Fruit fly (Drosophila melanogaster) whole organism, embryonic: ENCODE measurements around the gene Argl.

Experiments
- Blimp-1 ChIP-seq: fragments of 200-800 bp; sonication (Bioruptor generic); optimal IDR thresholded peaks from 3 replicates; lab custom pipeline; 2018; ENCODE audit warnings: missing biosample characterization, missing genetic modification characterization, mild to moderate bottlenecking, moderate library complexity, missing genetic modification reagents
- CG10431 ChIP-seq: fragments of 200-800 bp; sonication (Bioruptor generic); optimal IDR thresholded peaks from 3 replicates; lab custom pipeline; 2018; ENCODE audit warnings: missing biosample characterization, mild to moderate bottlenecking, missing genetic modification characterization
- CG10959 ChIP-seq: fragments of 200-800 bp; sonication (Bioruptor generic); IDR thresholded peaks from 2 replicates; pipeline ENCODE4 v1.3.6; 2022; ENCODE audit warnings: missing biosample characterization, missing genetic modification characterization
- CG11085 ChIP-seq: fragments of 200-800 bp; sonication (Bioruptor generic); IDR thresholded peaks from 2 replicates; pipeline ENCODE4 v1.3.6; 2022; ENCODE audit warnings: missing biosample characterization, missing genetic modification characterization
- CG11093 ChIP-seq: fragments of 200-800 bp; sonication (Bioruptor generic); IDR thresholded peaks from 3 replicates; pipeline ENCODE4 v1.3.6; 2022; ENCODE audit warnings: missing biosample characterization, missing genetic modification characterization
- CG12071 ChIP-seq: fragments of 200-800 bp; sonication (Bioruptor generic); optimal IDR thresholded peaks from 3 replicates; lab custom pipeline; 2018; ENCODE audit warnings: missing biosample characterization, mild to moderate bottlenecking, missing genetic modification characterization
- CG12299 ChIP-seq: fragments of 200-800 bp; sonication (Bioruptor generic); optimal IDR thresholded peaks from 2 replicates; lab custom pipeline; 2018; ENCODE audit warnings: missing biosample characterization, mild to moderate bottlenecking, missing genetic modification characterization
- CG12942 ChIP-seq: fragments of 200-800 bp; sonication (Bioruptor generic); optimal IDR thresholded peaks from 3 replicates; lab custom pipeline; 2016; ENCODE audit warnings: missing biosample characterization, missing genetic modification characterization
- CG1602 ChIP-seq: fragments of 200-800 bp; sonication (Bioruptor generic); optimal IDR thresholded peaks from 3 replicates; lab custom pipeline; 2016; ENCODE audit warnings: missing biosample characterization, missing genetic modification characterization
- CG1603 ChIP-seq: fragments of 200-800 bp; sonication (Bioruptor generic); optimal IDR thresholded peaks from 2 replicates; lab custom pipeline; 2019; ENCODE audit warnings: missing biosample characterization, mild to moderate bottlenecking, missing genetic modification characterization, moderate library complexity
- CG17186 ChIP-seq: fragments of 200-800 bp; sonication (Bioruptor generic); optimal IDR thresholded peaks from 3 replicates; lab custom pipeline; 2017; ENCODE audit warnings: missing biosample characterization, missing genetic modification reagents, missing genetic modification characterization
- CG17361 ChIP-seq: fragments of 200-800 bp; sonication (Bioruptor generic); IDR thresholded peaks from 3 replicates; pipeline ENCODE4 v1.3.6; 2022; ENCODE audit warnings: missing biosample characterization, missing genetic modification characterization
- CG18262 ChIP-seq: fragments of 200-800 bp; optimal IDR thresholded peaks from 3 replicates; lab custom pipeline; 2019; ENCODE audit warnings: missing biosample characterization, mild to moderate bottlenecking, missing genetic modification characterization, moderate library complexity
- CG2875 ChIP-seq: fragments of 200-800 bp; sonication (Bioruptor generic); optimal IDR thresholded peaks from 2 replicates; lab custom pipeline; 2017; ENCODE audit warnings: missing biosample characterization, mild to moderate bottlenecking, missing genetic modification characterization, missing genetic modification reagents
- CG42726 ChIP-seq: fragments of 200-800 bp; sonication (Bioruptor generic); IDR thresholded peaks from 2 replicates; pipeline ENCODE4 v1.3.6; 2022; ENCODE audit warnings: missing biosample characterization, missing genetic modification characterization; ENCODE audit not compliant: partially characterized antibody
- CG4328 ChIP-seq: fragments of 200-800 bp; sonication (Bioruptor generic); optimal IDR thresholded peaks from 3 replicates; lab custom pipeline; 2017; ENCODE audit warnings: missing biosample characterization, missing genetic modification reagents, missing genetic modification characterization
- CG4730 ChIP-seq: fragments of 200-800 bp; sonication (Bioruptor generic); IDR thresholded peaks from 2 replicates; pipeline ENCODE4 v1.3.6; 2022; ENCODE audit warnings: missing biosample characterization, missing genetic modification characterization
- CG7271 ChIP-seq: fragments of 200-800 bp; sonication (Bioruptor generic); optimal IDR thresholded peaks from 2 replicates; lab custom pipeline; 2018; ENCODE audit warnings: missing biosample characterization, mild to moderate bottlenecking, missing genetic modification characterization, moderate library complexity
- CG7745 ChIP-seq: fragments of 200-800 bp; sonication (Bioruptor generic); optimal IDR thresholded peaks from 2 replicates; lab custom pipeline; 2018; ENCODE audit warnings: missing biosample characterization, mild to moderate bottlenecking, missing genetic modification characterization, moderate library complexity
- CG7987 ChIP-seq: fragments of 200-800 bp; sonication (Bioruptor generic); optimal IDR thresholded peaks from 2 replicates; lab custom pipeline; 2018; ENCODE audit warnings: missing biosample characterization, mild to moderate bottlenecking, missing genetic modification characterization, moderate library complexity
- CG8359 ChIP-seq: fragments of 200-800 bp; sonication (Bioruptor generic); optimal IDR thresholded peaks from 2 replicates; lab custom pipeline; 2017; ENCODE audit warnings: missing biosample characterization, mild to moderate bottlenecking, missing genetic modification characterization, borderline replicate concordance
- CG9437 ChIP-seq: fragments of 200-800 bp; sonication (Bioruptor generic); optimal IDR thresholded peaks from 2 replicates; lab custom pipeline; 2018; ENCODE audit warnings: missing biosample characterization, mild to moderate bottlenecking, missing genetic modification characterization
- D ChIP-seq, 2 experiments: fragments of 200-800 bp in 1 of 2; fragments of >200 bp in 1 of 2; sonication (Bioruptor generic) in 1 of 2; optimal IDR thresholded peaks; 2 replicates in 1 of 2; 3 replicates in 1 of 2; lab custom pipeline; 2017; ENCODE audit warnings: mild to moderate bottlenecking in 1 of 2, missing biosample characterization in 1 of 2, missing genetic modification characterization in 1 of 2, missing genetic modification reagents in 1 of 2
- Deaf1 ChIP-seq: fragments of 200-800 bp; optimal IDR thresholded peaks from 3 replicates; lab custom pipeline; 2019; ENCODE audit warnings: missing biosample characterization, mild to moderate bottlenecking, missing genetic modification characterization, moderate library complexity
- Doc2 ChIP-seq: fragments of 200-800 bp; sonication (Bioruptor generic); IDR thresholded peaks from 2 replicates; pipeline ENCODE4 v1.3.6; 2022; ENCODE audit warnings: missing biosample characterization, missing genetic modification characterization
- Fer2 ChIP-seq: fragments of 200-800 bp; sonication (Bioruptor generic); optimal IDR thresholded peaks from 2 replicates; lab custom pipeline; 2018; ENCODE audit warnings: missing biosample characterization, mild to moderate bottlenecking, missing genetic modification characterization, moderate library complexity
- Fer3 ChIP-seq: fragments of 200-800 bp; sonication (Bioruptor generic); optimal IDR thresholded peaks from 2 replicates; lab custom pipeline; 2018; ENCODE audit warnings: missing biosample characterization, mild to moderate bottlenecking, missing genetic modification characterization, moderate library complexity
- Med ChIP-seq: fragments of 200-800 bp; sonication (Bioruptor generic); peaks from one replicate; lab custom pipeline; 2016; ENCODE audit warnings: missing biosample characterization, missing genetic modification characterization, mild to moderate bottlenecking, inconsistent platforms, moderate library complexity
- Poxn ChIP-seq: fragments of 200-800 bp; sonication (Bioruptor generic); IDR thresholded peaks from 2 replicates; pipeline ENCODE4 v1.3.6; 2022; ENCODE audit warnings: missing biosample characterization, missing genetic modification characterization
- Ravus ChIP-seq: fragments of 200-800 bp; sonication (Bioruptor generic); IDR thresholded peaks from 2 replicates; pipeline ENCODE4 v1.3.6; 2022; ENCODE audit warnings: missing biosample characterization, missing genetic modification characterization
- Side ChIP-seq: fragments of 200-800 bp; sonication (Bioruptor generic); optimal IDR thresholded peaks from 2 replicates; lab custom pipeline; 2016; ENCODE audit warnings: missing biosample characterization, missing genetic modification characterization
- TFAM ChIP-seq: fragments of 200-800 bp; sonication (Bioruptor generic); optimal IDR thresholded peaks from 2 replicates; lab custom pipeline; 2017; ENCODE audit warnings: missing biosample characterization, missing genetic modification characterization, inconsistent platforms
- Usf ChIP-seq: fragments of 200-800 bp; sonication (Bioruptor generic); optimal IDR thresholded peaks from 2 replicates; lab custom pipeline; 2017; ENCODE audit warnings: missing genotype, missing biosample characterization, missing genetic modification characterization
- Xbp1 ChIP-seq: fragments of 200-800 bp; sonication (Bioruptor generic); optimal IDR thresholded peaks from 3 replicates; lab custom pipeline; 2016; ENCODE audit warnings: missing biosample characterization, mild to moderate bottlenecking, missing genetic modification characterization
- YL-1 ChIP-seq: fragments of 200-800 bp; sonication (Bioruptor generic); optimal IDR thresholded peaks from 3 replicates; lab custom pipeline; 2017; ENCODE audit warnings: missing biosample characterization, mild to moderate bottlenecking, missing genetic modification characterization
- bbx ChIP-seq: fragments of 200-800 bp; sonication (Bioruptor generic); IDR thresholded peaks from 2 replicates; pipeline ENCODE4 v1.3.6; 2022; ENCODE audit warnings: missing biosample characterization, missing genetic modification characterization; ENCODE audit not compliant: partially characterized antibody
- cas ChIP-seq: fragments of 200-800 bp; sonication (Bioruptor generic); IDR thresholded peaks from 2 replicates; pipeline ENCODE4 v1.3.6; 2022; ENCODE audit warnings: missing biosample characterization, missing genetic modification characterization
- ci ChIP-seq: fragments of 200-800 bp; sonication (Bioruptor generic); IDR thresholded peaks from 3 replicates; pipeline ENCODE4 v1.3.6; 2022; ENCODE audit warnings: missing biosample characterization, missing genetic modification characterization
- dan ChIP-seq: fragments of 200-800 bp; sonication (Bioruptor generic); IDR thresholded peaks from 2 replicates; pipeline ENCODE4 v1.3.6; 2022; ENCODE audit warnings: missing biosample characterization, missing genetic modification characterization
- danr ChIP-seq: fragments of 200-800 bp; sonication (Bioruptor generic); IDR thresholded peaks from 2 replicates; pipeline ENCODE4 v1.3.6; 2022; ENCODE audit warnings: missing biosample characterization, missing genetic modification characterization
- eve ChIP-seq, 2 experiments: fragments of >200 bp; optimal IDR thresholded peaks; 2 replicates each; lab custom pipeline; 2017; ENCODE audit warnings: missing biosample characterization in 2 of 2, missing genetic modification characterization in 2 of 2
- exex ChIP-seq: fragments of 200-800 bp; sonication (Bioruptor generic); optimal IDR thresholded peaks from 4 replicates; lab custom pipeline; 2018; ENCODE audit warnings: missing biosample characterization, mild to moderate bottlenecking, missing genetic modification characterization, moderate library complexity
- kay ChIP-seq: fragments of 200-800 bp; sonication (Bioruptor generic); optimal IDR thresholded peaks from 2 replicates; lab custom pipeline; 2016; ENCODE audit warnings: missing biosample characterization, missing genetic modification characterization
- onecut ChIP-seq: fragments of 200-800 bp; sonication (Bioruptor generic); IDR thresholded peaks from 2 replicates; pipeline ENCODE4 v1.3.6; 2022; ENCODE audit warnings: missing biosample characterization, missing genetic modification characterization
- ro ChIP-seq: fragments of 200-800 bp; sonication (Bioruptor generic); IDR thresholded peaks from 2 replicates; pipeline ENCODE4 v1.3.6; 2022; ENCODE audit warnings: missing biosample characterization, missing genetic modification characterization
- slou ChIP-seq: fragments of 200-800 bp; sonication (Bioruptor generic); optimal IDR thresholded peaks from 3 replicates; lab custom pipeline; 2016; ENCODE audit warnings: missing biosample characterization, missing genetic modification characterization
- ssp ChIP-seq: fragments of 200-800 bp; sonication (Bioruptor generic); IDR thresholded peaks from 2 replicates; pipeline ENCODE4 v1.3.6; 2022; ENCODE audit warnings: missing biosample characterization, missing genetic modification characterization
- trh ChIP-seq: fragments of 200-800 bp; sonication (Bioruptor generic); optimal IDR thresholded peaks from 2 replicates; lab custom pipeline; 2016; ENCODE audit warnings: missing biosample characterization, missing genetic modification characterization
- vnd ChIP-seq: fragments of 200-800 bp; sonication (Bioruptor generic); IDR thresholded peaks from 3 replicates; pipeline ENCODE4 v1.3.6; 2022; ENCODE audit warnings: missing biosample characterization, missing genetic modification characterization; ENCODE audit not compliant: partially characterized antibody
- wor ChIP-seq: fragments of 200-800 bp; sonication (Bioruptor generic); IDR thresholded peaks from 2 replicates; pipeline ENCODE4 v1.3.6; 2022; ENCODE audit warnings: missing biosample characterization, missing genetic modification characterization
- zfh1 ChIP-seq: fragments of 200-800 bp; sonication (Bioruptor generic); IDR thresholded peaks from 3 replicates; pipeline ENCODE4 v1.3.6; 2022; ENCODE audit warnings: missing biosample characterization, missing genetic modification characterization

Gene Argl

dm6 chr2L:8937837-8938413 lies 4.0 kb downstream of the Argl start (continued):
- no peak for TF ChIP-seq D (optimal IDR thresholded peaks at IDR 0.05; lab: Kevin White, UChicago)
- no peak for TF ChIP-seq D (GFP tag; optimal IDR thresholded peaks at IDR 0.05; lab: Kevin White, UChicago)
- TF ChIP-seq CG4730 (GFP tag; lab: Robert Waterston, UW): no peak
- no peak for TF ChIP-seq cas (GFP tag; lab: Robert Waterston, UW)
- no peak for TF ChIP-seq eve (GFP tag; optimal IDR thresholded peaks at IDR 0.05; lab: Kevin White, UChicago)
- peak; percentile 34 for TF ChIP-seq Blimp-1
- TF ChIP-seq Usf (GFP tag; lab: Kevin White, UChicago): no peak
- no peak for TF ChIP-seq bbx
- no peak for TF ChIP-seq CG4328 (GFP tag; lab: Kevin White, UChicago)
- TF ChIP-seq CG17361 (GFP tag; lab: Robert Waterston, UW): no peak
- no peak for TF ChIP-seq CG7745 (tag; lab: Kevin White, UChicago)
- TF ChIP-seq CG1602 (GFP tag; lab: Kevin White, UChicago): no peak
- no peak for TF ChIP-seq Xbp1 (GFP tag; lab: Kevin White, UChicago)
- TF ChIP-seq zfh1 (GFP tag; lab: Robert Waterston, UW): no peak
- TF ChIP-seq exex (tag; lab: Kevin White, UChicago): peak; percentile 28
- no peak for TF ChIP-seq CG11085 (GFP tag; lab: Robert Waterston, UW)
- TF ChIP-seq Side (GFP tag; lab: Kevin White, UChicago): no peak
- TF ChIP-seq CG7271 (tag; lab: Kevin White, UChicago): no peak
- TF ChIP-seq Fer3 (tag; lab: Kevin White, UChicago): peak; percentile 30
- no peak for TF ChIP-seq CG18262 (tag; lab: Kevin White, UChicago)
- no peak for TF ChIP-seq ssp
- no peak for TF ChIP-seq CG12942 (GFP tag; lab: Kevin White, UChicago)
- no peak for TF ChIP-seq CG11093 (GFP tag; lab: Robert Waterston, UW)
- peak; percentile 59 for TF ChIP-seq CG12299 (tag; lab: Kevin White, UChicago)
- TF ChIP-seq Deaf1 (tag; lab: Kevin White, UChicago): no peak
- TF ChIP-seq vnd (GFP tag; lab: Robert Waterston, UW): no peak
- TF ChIP-seq Med (GFP tag; lab: Kevin White, UChicago): peak; percentile 69
- TF ChIP-seq CG10431 (GFP tag; lab: Kevin White, UChicago): no peak
- no peak for TF ChIP-seq CG17186 (GFP tag; lab: Kevin White, UChicago)
- no peak for TF ChIP-seq TFAM (GFP tag; lab: Kevin White, UChicago)
- TF ChIP-seq CG2875 (GFP tag; lab: Kevin White, UChicago): no peak
- no peak for TF ChIP-seq CG42726 (GFP tag; lab: Robert Waterston, UW)
- peak; percentile 44 for TF ChIP-seq CG12071
- TF ChIP-seq CG1603 (tag; lab: Kevin White, UChicago): peak; percentile 17
- TF ChIP-seq kay (GFP tag; lab: Kevin White, UChicago): no peak
- TF ChIP-seq onecut: peak; percentile 7; the same call in 1 of the 2 replicates
- TF ChIP-seq wor (GFP tag; lab: Robert Waterston, UW): no peak
- TF ChIP-seq trh (GFP tag; lab: Kevin White, UChicago): no peak
- TF ChIP-seq CG9437 (GFP tag; lab: Kevin White, UChicago): no peak
- no peak for TF ChIP-seq dan (GFP tag; lab: Robert Waterston, UW)
- TF ChIP-seq Fer2 (tag; lab: Kevin White, UChicago): no peak
- TF ChIP-seq slou (GFP tag; lab: Kevin White, UChicago): no peak
- no peak for TF ChIP-seq Ravus (GFP tag; lab: Robert Waterston, UW)
- TF ChIP-seq CG7987: peak; percentile 6
- TF ChIP-seq YL-1: no peak
- no peak for TF ChIP-seq CG10959 (GFP tag; lab: Robert Waterston, UW)
- no peak for TF ChIP-seq Poxn (GFP tag; lab: Robert Waterston, UW)
- TF ChIP-seq danr (GFP tag; lab: Robert Waterston, UW): no peak
- no peak for TF ChIP-seq ci (GFP tag; lab: Robert Waterston, UW)
- TF ChIP-seq CG8359 (GFP tag; lab: Kevin White, UChicago): no peak
- TF ChIP-seq Doc2 (GFP tag; lab: Robert Waterston, UW): no peak
- TF ChIP-seq ro (GFP tag; lab: Robert Waterston, UW): no peak
